Worm (Caenorhabditis elegans) whole organism, early embryonic: ENCODE results near the gene ttbk-5.

ENCODE experiments used
- B0310.2 ChIP-seq: sonication (generic microtip); optimal IDR thresholded peaks from 2 replicates; lab custom pipeline; 2016; ENCODE audit warnings: mild to moderate bottlenecking, missing genetic modification characterization, missing compliant biosample characterization
- F13C5.2 ChIP-seq: sonication (generic microtip); optimal IDR thresholded peaks from 2 replicates; lab custom pipeline; 2017; ENCODE audit warnings: mild to moderate bottlenecking, missing genetic modification characterization, inconsistent platforms, missing compliant biosample characterization
- aly-1 ChIP-seq: sonication (generic microtip); optimal IDR thresholded peaks from 2 replicates; lab custom pipeline; 2016; ENCODE audit warnings: missing genetic modification characterization, missing compliant biosample characterization
- ama-1 ChIP-seq: fragments of 150-350 bp; optimal IDR thresholded peaks from 2 replicates; lab custom pipeline; 2014
- ceh-13 ChIP-seq: fragments of 200-800 bp; sonication (Bioruptor generic); optimal IDR thresholded peaks from 2 replicates; lab custom pipeline; 2018; ENCODE audit warnings: mild to moderate bottlenecking, missing genetic modification characterization, missing compliant biosample characterization
- ceh-36 ChIP-seq: sonication (generic microtip); optimal IDR thresholded peaks from 2 replicates; lab custom pipeline; 2016; ENCODE audit warnings: missing genetic modification characterization, inconsistent platforms, missing compliant biosample characterization
- ets-7 ChIP-seq: sonication (generic microtip); optimal IDR thresholded peaks from 2 replicates; lab custom pipeline; 2016; ENCODE audit warnings: missing genotype, missing genetic modification characterization, missing compliant biosample characterization
- flt-1 ChIP-seq: fragments of 200-800 bp; sonication (Bioruptor generic); IDR thresholded peaks from 2 replicates; pipeline ENCODE4 v1.3.6; 2022; ENCODE audit warnings: missing genetic modification characterization, missing compliant biosample characterization
- hmbx-1 ChIP-seq: sonication (generic microtip); optimal IDR thresholded peaks from 2 replicates; lab custom pipeline; 2016; ENCODE audit warnings: mild to moderate bottlenecking, missing genetic modification characterization, missing compliant biosample characterization
- hmg-4 ChIP-seq: fragments of 200-800 bp; sonication (Bioruptor generic); optimal IDR thresholded peaks from 2 replicates; lab custom pipeline; 2018; ENCODE audit warnings: mild to moderate bottlenecking, missing genetic modification characterization, missing compliant biosample characterization
- hnd-1 ChIP-seq: sonication (generic microtip); optimal IDR thresholded peaks from 2 replicates; lab custom pipeline; 2016; ENCODE audit warnings: missing genetic modification characterization, missing compliant biosample characterization
- pes-1 ChIP-seq: fragments of 200-800 bp; sonication (Bioruptor generic); IDR thresholded peaks from 2 replicates; pipeline ENCODE4 v1.3.6; 2022; ENCODE audit warnings: missing genetic modification reagents, missing genetic modification characterization, missing compliant biosample characterization
- scrt-1 ChIP-seq: fragments of 200-800 bp; sonication (Bioruptor generic); IDR thresholded peaks from 2 replicates; pipeline ENCODE4 v1.3.6; 2022; ENCODE audit warnings: missing genetic modification characterization, missing compliant biosample characterization
- sea-1 ChIP-seq: fragments of 200-800 bp; sonication (Bioruptor generic); conservative IDR thresholded peaks from 2 replicates; pipeline ENCODE4 v1.3.6; 2022; ENCODE audit warnings: missing genetic modification characterization, missing compliant biosample characterization
- tbx-11 ChIP-seq: fragments of 200-800 bp; sonication (Bioruptor generic); IDR thresholded peaks from 2 replicates; pipeline ENCODE4 v1.3.6; 2022; ENCODE audit warnings: missing genetic modification characterization, missing compliant biosample characterization
- tbx-37 ChIP-seq: fragments of 200-800 bp; sonication (Bioruptor generic); conservative IDR thresholded peaks from 2 replicates; pipeline ENCODE4 v1.3.6; 2022; ENCODE audit warnings: missing genetic modification reagents, missing genetic modification characterization, missing compliant biosample characterization
- tra-4 ChIP-seq: sonication (generic microtip); optimal IDR thresholded peaks from 2 replicates; lab custom pipeline; 2017; ENCODE audit warnings: missing genetic modification characterization, missing compliant biosample characterization

Gene ttbk-5

DNA sequence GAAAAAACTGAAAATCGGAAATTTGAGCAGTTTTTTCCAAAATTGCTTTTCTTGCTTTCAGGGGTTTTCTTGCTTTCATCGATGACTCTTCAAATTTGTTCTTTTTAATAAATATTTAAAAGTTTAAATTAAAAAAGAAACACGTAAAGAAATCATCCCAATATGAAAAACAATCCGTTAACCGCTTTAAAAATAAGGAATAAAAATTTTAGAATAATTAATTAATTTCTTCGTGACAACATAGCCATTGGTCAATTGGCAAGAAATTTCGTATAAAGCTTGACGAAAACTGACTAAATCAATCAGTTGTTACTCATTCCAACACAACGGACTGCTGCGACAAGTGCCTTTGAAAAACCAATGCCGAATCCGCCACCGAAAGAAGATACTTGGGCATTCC, 22.1 kb downstream of the ttbk-5 start, which contains the start of gene nsph-3.2:
Gene nsph-3.2 (plus strand): TSS at position 301 of the 400 bp plus-strand sequence.
- TF ChIP-seq ceh-36 (tag; lab: Kevin White, UChicago) (no peak), sea-1 (no peak), B0310.2 (tag; lab: Kevin White, UChicago) (no peak), aly-1 (tag; lab: Kevin White, UChicago) (no peak), tbx-11 (no peak), hmg-4 (GFP tag; lab: Kevin White, UChicago) (no peak), ama-1 (lab: Kevin White, UChicago) (no peak), tbx-37 (GFP tag; lab: Robert Waterston, UW) (no peak), ets-7 (tag; lab: Kevin White, UChicago) (no peak), hmbx-1 (tag; lab: Kevin White, UChicago) (no peak), flt-1 (GFP tag; lab: Robert Waterston, UW) (no peak), tra-4 (no peak), scrt-1 (GFP tag; lab: Robert Waterston, UW) (no peak)

DNA sequence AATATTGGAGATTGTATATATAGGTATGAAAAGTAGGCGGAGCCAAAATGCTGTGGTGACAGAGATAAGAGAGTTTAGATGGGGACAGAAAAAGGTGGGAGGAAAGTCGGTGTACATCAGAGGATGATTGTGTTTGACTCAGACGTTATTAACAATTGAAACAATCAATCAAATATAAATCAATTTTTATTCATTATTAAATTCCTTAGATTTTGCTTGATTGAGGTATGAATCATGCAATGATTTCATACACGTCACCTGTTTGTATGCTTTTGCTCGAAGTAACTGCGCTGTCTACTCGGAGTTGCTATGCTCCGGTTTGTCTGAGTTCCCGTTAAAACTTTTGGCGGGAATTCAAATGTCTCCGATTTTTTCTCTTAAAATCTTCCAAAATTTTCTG, 24.7 kb downstream of the ttbk-5 start, which contains the start of gene C04G2.10:
Gene C04G2.10 (plus strand): TSS at position 301 of the 400 bp plus-strand sequence.
- no peak for TF ChIP-seq flt-1 (GFP tag; lab: Robert Waterston, UW)
- TF ChIP-seq B0310.2 (tag; lab: Kevin White, UChicago) = no peak
- TF ChIP-seq tbx-11 = no peak
- TF ChIP-seq hmbx-1 (tag; lab: Kevin White, UChicago) = no peak
- TF ChIP-seq hmg-4 (GFP tag; lab: Kevin White, UChicago) = no peak
- TF ChIP-seq tra-4 = no peak
- no peak for TF ChIP-seq pes-1 (GFP tag; lab: Robert Waterston, UW)
- TF ChIP-seq F13C5.2 (tag; lab: Kevin White, UChicago) = no peak
- no peak for TF ChIP-seq aly-1 (tag; lab: Kevin White, UChicago)
- TF ChIP-seq ets-7 (tag; lab: Kevin White, UChicago) = no peak
- no peak for TF ChIP-seq sea-1
- TF ChIP-seq ama-1 (lab: Kevin White, UChicago) = no peak
- TF ChIP-seq ceh-13 = no peak
- TF ChIP-seq scrt-1 (GFP tag; lab: Robert Waterston, UW) = no peak
- no peak for TF ChIP-seq tbx-37 (GFP tag; lab: Robert Waterston, UW)
- TF ChIP-seq hnd-1 (tag; lab: Kevin White, UChicago) = no peak
- no peak for TF ChIP-seq ceh-36 (tag; lab: Kevin White, UChicago)

DNA sequence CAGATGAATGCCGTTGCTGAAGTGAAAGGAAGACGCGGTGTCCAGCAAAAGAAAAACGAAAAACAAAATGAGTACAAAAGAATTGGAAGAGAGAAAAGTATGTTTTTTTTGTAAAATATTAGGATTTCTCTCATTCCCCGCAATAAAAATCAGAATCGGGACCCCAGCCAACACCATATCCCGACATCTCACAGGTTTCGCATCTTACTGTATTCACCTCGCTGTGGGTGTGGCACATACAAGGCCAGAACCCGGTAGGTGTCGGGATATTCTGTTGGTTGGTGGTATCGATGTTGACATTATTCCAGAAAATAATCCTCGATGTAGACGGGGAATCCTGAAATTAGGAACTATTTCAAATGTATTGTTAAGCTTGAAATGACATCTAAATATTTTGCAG, 26.3 kb downstream of the ttbk-5 start:
- no peak for TF ChIP-seq aly-1 (tag; lab: Kevin White, UChicago)
- no peak for TF ChIP-seq hnd-1 (tag; lab: Kevin White, UChicago)
- no peak for TF ChIP-seq tbx-11
- no peak for TF ChIP-seq ets-7 (tag; lab: Kevin White, UChicago)
- TF ChIP-seq pes-1 (GFP tag; lab: Robert Waterston, UW) = no peak
- TF ChIP-seq scrt-1 (GFP tag; lab: Robert Waterston, UW) = no peak
- TF ChIP-seq tra-4 = no peak
- TF ChIP-seq ceh-13 = no peak
- TF ChIP-seq hmg-4 (GFP tag; lab: Kevin White, UChicago) = no peak
- TF ChIP-seq B0310.2 (tag; lab: Kevin White, UChicago) = no peak
- no peak for TF ChIP-seq hmbx-1 (tag; lab: Kevin White, UChicago)
- TF ChIP-seq flt-1 (GFP tag; lab: Robert Waterston, UW) = no peak
- TF ChIP-seq ceh-36 (tag; lab: Kevin White, UChicago) = no peak
- TF ChIP-seq F13C5.2 (tag; lab: Kevin White, UChicago) = no peak

DNA sequence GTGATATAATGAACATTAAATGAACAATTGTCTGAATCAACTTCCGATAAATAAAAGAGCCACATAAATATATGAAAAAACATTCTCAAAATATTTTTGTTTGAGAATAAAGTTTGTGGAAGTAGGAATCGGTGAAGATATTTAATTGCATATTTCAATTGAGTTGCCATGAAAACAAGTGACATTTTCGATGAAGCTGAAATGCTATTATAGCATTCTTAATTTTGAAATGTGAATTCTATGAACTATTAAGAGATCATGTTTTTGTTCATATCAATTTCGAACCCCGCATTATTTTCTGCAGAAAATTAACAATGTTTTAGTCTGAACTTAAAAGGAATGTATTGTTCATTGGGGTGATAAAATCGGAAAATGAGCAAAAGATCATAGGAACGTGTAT, 31.7 kb downstream of the ttbk-5 start, which contains the start of gene irld-21:
Gene irld-21 (minus strand): TSS at position 101 of the 400 bp plus-strand sequence.
- TF ChIP-seq tbx-37 (GFP tag; lab: Robert Waterston, UW) (no peak), sea-1 (no peak), hmbx-1 (tag; lab: Kevin White, UChicago) (no peak), F13C5.2 (tag; lab: Kevin White, UChicago) (no peak), B0310.2 (tag; lab: Kevin White, UChicago) (no peak), ceh-36 (tag; lab: Kevin White, UChicago) (no peak), ama-1 (lab: Kevin White, UChicago) (no peak), tra-4 (no peak), scrt-1 (GFP tag; lab: Robert Waterston, UW) (no peak), ceh-13 (no peak), hnd-1 (tag; lab: Kevin White, UChicago) (no peak), pes-1 (GFP tag; lab: Robert Waterston, UW) (no peak)

DNA sequence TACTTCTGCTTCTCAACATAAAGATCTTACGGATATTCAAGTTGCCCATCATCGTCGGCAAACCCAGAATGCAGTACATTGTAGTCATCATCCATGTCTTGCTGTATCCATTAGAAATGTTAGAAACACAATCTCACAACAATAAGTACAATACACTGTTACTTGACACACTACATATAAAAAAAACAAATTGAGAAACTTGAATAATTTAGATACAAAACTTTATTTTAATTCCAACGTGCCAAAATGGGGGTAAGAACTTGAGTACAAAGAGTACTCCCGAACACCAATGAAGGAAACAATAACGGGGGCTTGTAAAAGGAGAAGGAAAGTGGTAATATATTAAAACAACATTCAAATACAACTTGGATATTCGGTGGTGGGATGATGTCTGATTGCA, 36.1 kb downstream of the ttbk-5 start, which contains the start of gene ctf-18:
Gene ctf-18 (minus strand): TSS at position 101 of the 400 bp plus-strand sequence.
- TF ChIP-seq sea-1 (no peak), aly-1 (tag; lab: Kevin White, UChicago) (no peak), ama-1 (lab: Kevin White, UChicago) (no peak), tbx-11 (no peak), ets-7 (tag; lab: Kevin White, UChicago) (no peak), F13C5.2 (tag; lab: Kevin White, UChicago) (no peak), flt-1 (GFP tag; lab: Robert Waterston, UW) (no peak)

DNA sequence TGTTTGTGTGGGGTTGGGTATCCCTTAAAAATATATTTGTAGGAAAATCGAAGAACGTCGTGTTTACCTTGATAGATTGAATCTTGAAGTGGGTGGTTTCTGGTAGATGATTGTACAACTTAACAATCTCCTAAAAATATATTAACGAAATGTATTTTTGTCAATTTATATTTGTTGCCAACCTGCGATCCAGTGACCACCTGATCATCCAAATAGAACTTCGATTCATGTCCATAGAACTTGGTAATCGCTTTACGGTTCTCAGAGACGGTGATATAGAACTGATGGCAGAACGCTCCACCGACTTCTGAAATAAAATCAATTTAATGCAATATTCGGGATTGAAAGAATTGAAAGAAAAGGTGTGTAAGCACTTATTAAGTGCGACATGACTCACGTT, 38.0 kb downstream of the ttbk-5 start:
- no peak for TF ChIP-seq F13C5.2 (tag; lab: Kevin White, UChicago)
- TF ChIP-seq B0310.2 (tag; lab: Kevin White, UChicago) = no peak
- no peak for TF ChIP-seq hmg-4 (GFP tag; lab: Kevin White, UChicago)
- TF ChIP-seq ceh-13 = no peak
- TF ChIP-seq tbx-37 (GFP tag; lab: Robert Waterston, UW) = no peak
- no peak for TF ChIP-seq aly-1 (tag; lab: Kevin White, UChicago)
- TF ChIP-seq ceh-36 (tag; lab: Kevin White, UChicago) = no peak
- no peak for TF ChIP-seq hmbx-1 (tag; lab: Kevin White, UChicago)
- no peak for TF ChIP-seq ets-7 (tag; lab: Kevin White, UChicago)
- no peak for TF ChIP-seq sea-1
- no peak for TF ChIP-seq tbx-11
- TF ChIP-seq ama-1 (lab: Kevin White, UChicago) = no peak
- TF ChIP-seq flt-1 (GFP tag; lab: Robert Waterston, UW) = no peak
- TF ChIP-seq tra-4 = no peak
- no peak for TF ChIP-seq scrt-1 (GFP tag; lab: Robert Waterston, UW)
- no peak for TF ChIP-seq pes-1 (GFP tag; lab: Robert Waterston, UW)
- TF ChIP-seq hnd-1 (tag; lab: Kevin White, UChicago) = no peak
